Worm (Caenorhabditis elegans): ENCODE measurements around the gene ZK813.6.

Gene ZK813.6

DNA sequence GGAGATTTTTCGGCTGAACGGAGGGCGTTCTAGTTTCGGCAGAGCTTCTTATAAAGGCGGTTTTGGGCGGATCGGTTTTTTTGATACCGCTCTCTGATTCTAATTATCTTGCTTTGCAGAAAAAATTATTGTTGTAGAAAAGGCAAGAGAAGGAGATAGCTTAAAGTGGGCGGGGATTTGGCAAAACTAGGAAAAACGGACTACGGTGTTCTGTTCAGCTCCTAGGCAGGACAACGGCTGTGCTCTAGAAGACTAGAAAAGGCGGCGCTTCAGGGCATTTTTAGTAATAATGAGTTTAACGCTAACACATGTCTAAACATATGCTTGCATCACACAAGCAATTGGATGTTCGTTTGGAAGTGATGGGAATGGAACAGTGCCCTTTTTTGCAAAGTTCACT, 5.5 kb upstream of the ZK813.6 start, which contains the start of gene C04F6.7:
TSS of gene C04F6.7 (minus strand) at position 101 of the 400 bp plus-strand sequence.
- TF ChIP-seq W03F9.2 (tag; optimal IDR thresholded peaks at IDR 0.05), result no peak
- no peak for TF ChIP-seq him-1 (tag; optimal IDR thresholded peaks at IDR 0.05)
- no peak for TF ChIP-seq dao-5 (tag; optimal IDR thresholded peaks at IDR 0.05)

DNA sequence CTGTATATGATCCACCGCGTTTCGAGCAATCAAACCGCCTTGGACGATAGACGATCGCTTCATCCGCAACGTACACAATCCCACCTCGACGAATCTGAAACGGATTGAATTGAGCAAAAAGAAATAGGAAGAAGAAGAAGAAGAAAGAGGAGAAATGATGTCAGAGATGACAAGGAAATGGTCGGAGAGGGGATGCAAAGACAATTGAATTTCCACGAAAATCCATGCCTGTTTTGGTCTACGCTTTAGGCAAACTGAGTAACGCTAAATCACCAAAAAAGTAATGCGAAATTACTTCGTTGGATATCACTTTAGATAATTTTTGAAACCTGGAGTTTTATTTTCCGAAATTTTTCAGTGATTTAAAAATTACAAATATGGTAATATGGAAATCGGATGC, 4.5 kb downstream of the ZK813.6 start:
- TF ChIP-seq him-1 (tag; optimal IDR thresholded peaks at IDR 0.05) (no peak), W03F9.2 (tag; optimal IDR thresholded peaks at IDR 0.05) (no peak), dao-5 (tag; optimal IDR thresholded peaks at IDR 0.05) (no peak)

DNA sequence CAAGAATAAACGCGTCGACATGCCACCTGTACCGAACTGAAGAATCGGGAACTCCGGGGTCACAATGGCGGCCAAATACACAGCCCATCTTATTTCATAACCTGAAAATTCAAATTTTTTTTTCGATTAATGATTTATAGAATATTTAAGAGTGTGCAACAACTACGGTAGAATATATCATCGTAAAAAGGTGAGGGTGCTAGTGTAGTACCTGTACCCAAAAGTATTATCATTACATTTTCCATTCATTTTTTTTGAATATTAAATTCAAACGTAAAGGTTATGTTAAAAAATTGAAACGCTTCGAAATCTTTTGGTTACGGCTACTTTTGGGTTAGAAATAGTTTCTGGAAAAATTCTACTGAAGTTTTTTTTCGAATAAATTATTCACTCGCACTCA, 5.4 kb downstream of the ZK813.6 start, which contains the start of gene ZK813.4:
TSS of gene ZK813.4 (minus strand) at position 101 of the 400 bp plus-strand sequence.
- no peak for TF ChIP-seq him-1 (tag; optimal IDR thresholded peaks at IDR 0.05)
- no peak for TF ChIP-seq dao-5 (tag; optimal IDR thresholded peaks at IDR 0.05)
- TF ChIP-seq W03F9.2 (tag; optimal IDR thresholded peaks at IDR 0.05), result no peak

DNA sequence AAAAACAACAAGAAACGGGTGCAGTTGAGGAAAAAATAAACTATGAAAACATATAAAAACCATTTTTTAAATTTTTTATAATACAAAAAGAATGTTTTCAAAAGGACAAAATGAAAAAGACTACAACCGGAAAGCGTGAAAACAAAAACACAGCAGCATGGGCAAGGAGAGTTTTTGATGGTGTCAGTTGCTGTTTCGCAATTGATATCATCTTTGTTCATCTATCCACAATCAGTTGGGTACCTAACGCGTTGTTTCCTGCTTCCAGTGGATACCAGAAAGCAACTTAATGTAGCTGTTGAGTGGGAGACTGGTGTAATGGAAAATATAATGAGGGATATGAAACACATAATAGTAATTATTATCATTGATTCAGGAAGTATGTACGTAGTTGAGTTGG, 15.2 kb downstream of the ZK813.6 start:
- TF ChIP-seq dao-5 (tag; optimal IDR thresholded peaks at IDR 0.05) (no peak), W03F9.2 (tag; optimal IDR thresholded peaks at IDR 0.05) (no peak), him-1 (tag; optimal IDR thresholded peaks at IDR 0.05) (no peak)

DNA sequence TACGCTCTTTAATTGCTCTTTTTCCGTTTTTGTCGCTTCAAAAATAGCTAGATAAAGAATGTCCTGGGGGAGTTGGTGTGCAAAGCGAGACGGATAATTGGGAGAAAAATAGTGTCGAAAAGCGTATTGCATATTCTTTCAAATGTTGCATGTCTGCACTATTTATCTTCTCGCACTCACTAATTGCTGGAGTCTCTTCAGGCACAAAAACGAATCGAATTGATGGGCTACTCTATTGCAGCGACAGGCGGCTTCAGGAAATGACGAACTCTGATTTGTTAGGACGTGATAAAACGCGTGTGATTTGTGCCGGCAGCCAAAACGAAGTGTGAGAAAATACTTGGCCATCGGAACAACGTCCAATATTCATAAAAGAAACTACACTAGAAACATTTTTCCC, 15.7 kb downstream of the ZK813.6 start:
- TF ChIP-seq dao-5 (tag; optimal IDR thresholded peaks at IDR 0.05) (no peak), him-1 (tag; optimal IDR thresholded peaks at IDR 0.05) (no peak), W03F9.2 (tag; optimal IDR thresholded peaks at IDR 0.05) (no peak)

DNA sequence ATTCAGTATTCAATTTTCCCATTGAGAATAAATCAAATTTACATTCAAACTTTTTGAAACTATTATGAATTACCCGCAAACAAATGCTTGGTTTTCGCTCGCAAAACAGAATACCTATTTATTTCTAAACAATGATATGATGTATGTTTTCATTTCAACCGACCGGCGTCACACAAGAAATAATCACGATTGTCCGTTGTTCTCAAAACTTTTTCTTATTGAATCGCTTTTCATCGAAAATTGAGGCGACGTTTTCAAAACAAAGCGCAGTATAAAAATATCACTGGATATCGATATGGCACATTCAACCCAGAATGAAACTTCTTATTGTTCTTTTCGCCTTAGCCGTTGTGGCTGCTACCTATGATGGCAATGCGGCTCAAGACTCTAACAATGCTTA, 16.9 kb downstream of the ZK813.6 start, which contains the start of gene ZK813.3:
TSS of gene ZK813.3 (plus strand) at position 301 of the 400 bp plus-strand sequence.
- TF ChIP-seq dao-5 (tag; optimal IDR thresholded peaks at IDR 0.05), result no peak

DNA sequence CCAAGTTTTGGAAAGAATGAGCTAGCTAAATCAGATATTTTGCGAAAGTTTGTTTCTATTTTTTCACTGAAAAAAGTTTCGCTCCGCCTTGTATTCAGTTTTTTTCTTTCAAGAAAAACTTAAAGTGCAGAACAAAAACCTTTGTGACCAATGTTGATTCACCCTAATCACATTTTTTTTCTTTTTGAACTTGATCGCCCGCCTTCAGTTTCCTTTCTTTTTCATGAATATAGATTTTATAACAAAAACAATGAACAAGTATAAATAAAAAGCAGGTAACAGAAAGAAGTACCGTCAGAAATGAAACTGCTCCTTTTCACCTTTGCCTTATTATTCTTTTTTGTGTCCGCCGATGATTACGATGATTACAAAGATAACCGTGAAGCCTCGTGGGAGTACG, 18.9 kb downstream of the ZK813.6 start, which contains the start of gene ZK813.2:
TSS of gene ZK813.2 (plus strand) at position 301 of the 400 bp plus-strand sequence.
- TF ChIP-seq him-1 (tag; optimal IDR thresholded peaks at IDR 0.05), result no peak
- no peak for TF ChIP-seq W03F9.2 (tag; optimal IDR thresholded peaks at IDR 0.05)
- TF ChIP-seq dao-5 (tag; optimal IDR thresholded peaks at IDR 0.05), result no peak

DNA sequence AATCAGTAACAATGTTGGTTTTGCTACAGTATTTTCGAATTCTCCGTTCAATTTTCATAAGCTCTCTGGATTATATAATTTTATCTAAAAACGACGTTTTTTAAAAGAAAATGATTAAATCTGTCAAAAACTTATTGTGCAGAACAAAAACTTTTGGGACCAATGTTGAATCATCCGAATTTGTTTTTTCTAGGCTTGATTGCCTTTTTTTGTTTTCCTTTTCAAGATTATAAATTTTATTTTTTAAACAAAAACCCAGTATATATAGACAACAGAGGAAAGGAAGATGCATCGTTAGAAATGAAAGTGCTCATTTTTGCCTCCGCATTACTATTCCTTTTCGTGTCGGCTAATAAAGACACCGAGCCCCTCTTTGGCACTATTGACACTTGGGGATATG, 19.9 kb downstream of the ZK813.6 start, which contains the start of gene ZK813.7:
TSS of gene ZK813.7 (plus strand) at position 301 of the 400 bp plus-strand sequence.
- TF ChIP-seq W03F9.2 (tag; optimal IDR thresholded peaks at IDR 0.05) (no peak), him-1 (tag; optimal IDR thresholded peaks at IDR 0.05) (no peak), dao-5 (tag; optimal IDR thresholded peaks at IDR 0.05) (no peak)

DNA sequence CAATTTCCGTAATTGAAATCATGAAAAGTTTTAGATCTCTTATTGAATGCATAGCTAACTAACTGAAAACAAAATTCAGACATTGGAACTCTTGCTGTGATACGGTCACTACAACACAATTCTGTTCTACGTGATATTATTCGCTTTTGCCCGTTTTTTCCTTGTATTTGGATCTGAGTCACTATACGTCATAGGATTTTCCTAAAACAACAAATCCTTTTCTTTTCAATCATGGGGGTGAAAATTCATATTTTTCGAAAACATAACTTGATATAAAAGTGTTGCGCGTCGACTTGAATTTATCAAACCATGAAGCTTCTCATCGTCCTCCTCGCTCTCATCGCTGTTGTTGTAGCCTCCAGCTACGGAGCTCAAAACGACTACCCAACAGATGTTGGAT, 21.4 kb downstream of the ZK813.6 start, which contains the start of gene ZK813.1:
TSS of gene ZK813.1 (plus strand) at position 301 of the 400 bp plus-strand sequence.
- TF ChIP-seq W03F9.2 (tag; optimal IDR thresholded peaks at IDR 0.05) (no peak), him-1 (tag; optimal IDR thresholded peaks at IDR 0.05) (no peak), dao-5 (tag; optimal IDR thresholded peaks at IDR 0.05) (no peak)

DNA sequence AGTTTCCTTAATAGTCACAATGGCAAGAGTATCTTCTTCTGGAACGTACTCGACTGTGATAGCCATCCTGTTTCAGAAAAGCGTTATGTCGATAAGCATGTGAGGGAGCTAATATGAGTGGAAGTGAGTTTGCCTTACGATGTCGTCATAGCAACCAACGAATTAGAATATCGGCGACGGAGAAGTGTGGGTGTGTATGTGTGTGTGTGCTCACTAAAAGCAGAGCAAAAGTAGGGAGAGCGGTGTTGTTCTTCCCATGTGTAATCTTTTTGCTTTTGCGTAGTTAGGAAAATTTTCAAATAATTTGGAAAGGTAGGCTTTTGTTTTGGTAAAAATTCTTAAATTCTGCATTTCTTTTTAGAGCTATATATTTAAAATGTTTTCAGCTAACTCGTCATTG, 26.5 kb downstream of the ZK813.6 start, which contains the start of gene ZK813.5:
TSS of gene ZK813.5 (minus strand) at position 101 of the 400 bp plus-strand sequence.
- TF ChIP-seq him-1 (tag; optimal IDR thresholded peaks at IDR 0.05), result no peak

DNA sequence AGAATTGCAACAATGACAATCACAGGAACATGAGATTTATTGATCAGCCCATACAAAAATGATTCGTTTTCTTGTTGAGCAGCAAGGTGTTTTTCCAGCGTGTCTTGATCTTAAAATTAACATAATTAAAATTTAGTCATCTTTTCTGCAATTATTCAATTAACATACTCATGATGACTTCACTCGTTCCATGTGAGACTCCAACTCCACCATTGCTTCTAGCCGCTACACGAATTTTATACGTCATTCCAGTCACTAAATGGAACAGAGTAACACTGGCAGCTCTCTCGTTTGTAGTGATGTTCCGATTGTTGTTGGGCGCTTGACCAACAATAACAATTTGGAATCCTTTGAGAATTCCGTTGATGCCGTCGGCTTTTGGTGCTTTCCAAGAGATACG, 29.3 kb downstream of the ZK813.6 start:
- TF ChIP-seq him-1 (tag; optimal IDR thresholded peaks at IDR 0.05) (no peak), dao-5 (tag; optimal IDR thresholded peaks at IDR 0.05) (no peak), W03F9.2 (tag; optimal IDR thresholded peaks at IDR 0.05) (no peak)

DNA sequence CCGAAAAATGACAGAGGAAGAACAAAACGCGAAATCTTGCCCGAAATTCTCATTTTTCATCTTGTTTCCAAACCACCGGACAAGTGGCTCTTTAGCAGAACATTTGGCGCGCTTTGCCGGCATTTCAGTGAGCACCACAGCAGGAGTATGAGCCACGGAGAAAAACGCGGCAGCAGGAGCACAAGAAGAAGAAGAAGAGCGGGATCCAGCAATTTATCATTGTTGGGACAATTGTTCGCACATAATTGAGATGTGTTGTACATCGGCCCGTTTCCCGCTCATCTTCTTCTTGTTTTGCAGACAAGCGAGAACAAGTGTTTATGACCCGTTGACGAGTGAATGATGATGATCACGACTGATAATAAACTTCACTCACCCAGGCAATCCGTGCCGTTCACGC, 30.9 kb downstream of the ZK813.6 start:
- no peak for TF ChIP-seq W03F9.2 (tag; optimal IDR thresholded peaks at IDR 0.05)
- TF ChIP-seq dao-5 (tag; optimal IDR thresholded peaks at IDR 0.05), result no peak
- no peak for TF ChIP-seq him-1 (tag; optimal IDR thresholded peaks at IDR 0.05)

DNA sequence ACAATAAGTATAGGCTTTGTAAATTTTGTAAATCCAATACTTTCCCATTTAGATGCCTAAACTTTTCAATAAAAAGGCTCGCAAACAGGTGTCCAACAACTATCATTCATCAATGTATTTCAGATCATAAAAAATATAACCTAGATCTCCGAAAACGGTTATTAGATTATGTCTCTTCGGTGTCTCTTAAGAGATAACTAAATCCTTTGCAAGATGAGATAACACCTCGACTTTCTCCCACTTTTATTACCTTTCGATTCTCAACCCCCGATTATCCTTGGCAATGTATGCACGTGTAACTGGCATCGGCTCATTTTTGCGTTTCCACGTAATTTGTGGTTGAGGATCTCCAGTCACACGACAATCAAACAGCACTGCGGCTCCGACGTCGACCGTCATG, 37.5 kb downstream of the ZK813.6 start:
- TF ChIP-seq dao-5 (tag; optimal IDR thresholded peaks at IDR 0.05), result no peak
- no peak for TF ChIP-seq W03F9.2 (tag; optimal IDR thresholded peaks at IDR 0.05)
- no peak for TF ChIP-seq him-1 (tag; optimal IDR thresholded peaks at IDR 0.05)

DNA sequence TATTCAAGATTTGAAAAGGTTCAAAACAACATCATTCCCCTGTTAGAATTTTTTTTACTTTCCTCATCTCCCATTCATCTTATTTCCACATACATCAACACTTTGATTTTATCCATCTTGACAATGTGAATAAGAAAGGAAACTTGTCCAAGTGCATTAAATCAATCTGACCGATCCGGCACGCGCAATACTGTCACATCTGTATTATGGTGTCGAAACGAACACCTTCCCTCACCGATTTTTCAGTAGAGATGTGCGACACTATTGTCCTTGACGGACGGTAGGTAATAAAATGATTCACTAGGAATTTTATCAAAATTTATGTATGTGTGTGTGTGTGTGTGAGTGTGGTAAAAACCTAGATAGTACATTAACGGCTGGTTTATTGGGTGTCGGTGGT, 39.3 kb downstream of the ZK813.6 start:
- TF ChIP-seq dao-5 (tag; optimal IDR thresholded peaks at IDR 0.05) (no peak), him-1 (tag; optimal IDR thresholded peaks at IDR 0.05) (no peak), W03F9.2 (tag; optimal IDR thresholded peaks at IDR 0.05) (no peak)

DNA sequence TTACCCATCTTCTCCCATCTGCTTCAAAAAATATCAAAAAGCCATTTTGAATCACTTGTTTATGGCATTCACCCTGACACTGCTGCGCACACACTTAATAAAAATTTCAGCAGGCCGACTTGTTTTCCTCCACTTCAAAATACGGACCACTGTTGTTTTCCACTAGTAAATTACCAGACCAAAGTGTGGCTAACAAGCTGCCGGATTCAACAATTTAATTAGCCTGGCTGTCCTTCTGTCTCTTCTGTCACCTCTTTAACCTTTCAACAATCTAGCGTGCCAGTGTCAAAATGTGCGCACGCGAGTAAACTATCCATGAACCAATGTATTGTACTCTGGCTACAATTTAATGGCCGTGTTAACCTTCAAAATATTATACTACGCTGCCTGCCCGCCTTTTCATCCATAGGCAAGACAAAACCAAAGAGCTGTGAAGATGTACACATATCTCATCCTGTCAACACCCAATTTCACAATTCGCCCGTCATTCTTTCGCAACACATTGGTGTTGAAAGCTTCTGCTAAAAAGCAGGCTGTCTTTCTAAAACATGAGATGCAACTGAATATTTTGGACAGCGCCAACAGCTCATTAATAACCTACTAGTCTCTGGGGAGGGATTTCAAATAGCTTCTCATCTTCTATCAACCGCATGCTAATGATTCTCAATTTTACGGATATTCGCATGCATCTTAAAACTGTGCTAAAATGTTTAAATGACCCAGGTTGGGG, 39.9 kb downstream of the ZK813.6 start:
- TF ChIP-seq W03F9.2 (tag; optimal IDR thresholded peaks at IDR 0.05) (no peak), dao-5 (tag; optimal IDR thresholded peaks at IDR 0.05) (no peak), him-1 (tag; optimal IDR thresholded peaks at IDR 0.05) (no peak)

All from whole organism, L4/young adult.